Worm (Caenorhabditis elegans): Measurements from ENCODE around the gene srbc-11.

DNA sequence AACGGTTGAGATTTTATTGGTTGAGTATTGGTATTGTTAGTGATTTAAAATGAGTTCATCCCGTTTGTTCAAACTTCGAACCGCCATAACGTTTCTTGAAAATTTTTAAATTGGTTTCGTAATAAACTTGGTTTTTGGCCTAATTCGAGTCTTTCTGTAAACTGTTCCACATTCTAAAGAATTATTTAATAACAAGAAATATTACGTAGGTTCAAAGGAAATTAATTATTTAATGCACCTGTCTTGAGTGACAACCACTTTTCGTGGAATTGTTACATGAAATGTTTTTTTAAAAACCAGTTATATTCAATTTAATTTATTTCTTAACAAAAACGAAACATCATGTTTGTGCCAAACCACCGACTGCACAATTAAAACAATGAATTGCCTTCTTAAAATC lies 6.1 kb upstream of the srbc-11 start:
- TF ChIP-seq elt-1 (tag; optimal IDR thresholded peaks at IDR 0.05) (no peak), mdl-1 (tag; optimal IDR thresholded peaks at IDR 0.05) (no peak), ZK546.5 (tag; optimal IDR thresholded peaks at IDR 0.05) (no peak), nhr-129 (tag; optimal IDR thresholded peaks at IDR 0.05) (no peak), unc-55 (GFP tag; optimal IDR thresholded peaks at IDR 0.05) (no peak), nhr-237 (tag; optimal IDR thresholded peaks at IDR 0.05) (no peak), nhr-21 (tag; optimal IDR thresholded peaks at IDR 0.05) (no peak), skn-1 (tag; optimal IDR thresholded peaks at IDR 0.05) (no peak), ama-1 (optimal IDR thresholded peaks at IDR 0.05) (no peak), lsy-2 (tag; optimal IDR thresholded peaks at IDR 0.05) (no peak), nhr-11 (tag; optimal IDR thresholded peaks at IDR 0.05) (no peak), sma-9 (GFP tag; optimal IDR thresholded peaks at IDR 0.05) (no peak), sma-9 (tag; optimal IDR thresholded peaks at IDR 0.05) (no peak), crh-2 (tag; optimal IDR thresholded peaks at IDR 0.05) (no peak)

All from whole organism, L2 larva.